Fruit fly (Drosophila melanogaster): ENCODE results near the gene p38c.

Gene p38c

dm6 chr3R:24102387-24102786 lies 47.6 kb downstream of the p38c start:
- TF ChIP-seq CG10209 (GFP tag; optimal IDR thresholded peaks at IDR 0.05) (no peak), so (GFP tag; IDR thresholded peaks at IDR 0.05) (no peak), CG5245 (GFP tag; optimal IDR thresholded peaks at IDR 0.05) (no peak), emc (GFP tag; optimal IDR thresholded peaks at IDR 0.05) (no peak), ab (GFP tag; optimal IDR thresholded peaks at IDR 0.05) (no peak), CG30403 (GFP tag; optimal IDR thresholded peaks at IDR 0.05) (no peak), HLH3B (GFP tag; IDR thresholded peaks at IDR 0.05) (no peak), D (optimal IDR thresholded peaks at IDR 0.05) (no peak), D (GFP tag; optimal IDR thresholded peaks at IDR 0.05) (no peak), bsh (GFP tag; optimal IDR thresholded peaks at IDR 0.05) (no peak), luna (GFP tag; optimal IDR thresholded peaks at IDR 0.05) (no peak), CG8359 (GFP tag; optimal IDR thresholded peaks at IDR 0.05; ENCODE audit: borderline replicate concordance) (no peak), jing (GFP tag; optimal IDR thresholded peaks at IDR 0.05) (no peak), sqz (GFP tag; optimal IDR thresholded peaks at IDR 0.05) (peak; percentile 14), CG3838 (GFP tag; optimal IDR thresholded peaks at IDR 0.05) (no peak), gsb (GFP tag; IDR thresholded peaks at IDR 0.05) (no peak), peb (GFP tag; IDR thresholded peaks at IDR 0.05) (no peak), zen (tag; optimal IDR thresholded peaks at IDR 0.05) (no peak), Deaf1 (tag; optimal IDR thresholded peaks at IDR 0.05) (no peak), CG13424 (tag; optimal IDR thresholded peaks at IDR 0.05) (no peak), CG5180 (GFP tag; optimal IDR thresholded peaks at IDR 0.05) (no peak), CG1602 (GFP tag; optimal IDR thresholded peaks at IDR 0.05) (no peak), CG15011 (GFP tag; optimal IDR thresholded peaks at IDR 0.05) (no peak), trem (tag; optimal IDR thresholded peaks at IDR 0.05) (no peak), Hmx (GFP tag; optimal IDR thresholded peaks at IDR 0.05) (no peak), Oaz (GFP tag; IDR thresholded peaks at IDR 0.05) (no peak), wdn (GFP tag; IDR thresholded peaks at IDR 0.05) (no peak), jumu (GFP tag; optimal IDR thresholded peaks at IDR 0.05) (no peak), exex (tag; optimal IDR thresholded peaks at IDR 0.05) (peak; percentile 11), pzg (GFP tag; optimal IDR thresholded peaks at IDR 0.05) (no peak), inv (GFP tag; IDR thresholded peaks at IDR 0.05; ENCODE audit: partially characterized antibody) (no peak), CG14710 (tag; optimal IDR thresholded peaks at IDR 0.05) (no peak), CG2199 (GFP tag; IDR thresholded peaks at IDR 0.05) (no peak), CG2875 (GFP tag; optimal IDR thresholded peaks at IDR 0.05) (no peak), MTF-1 (GFP tag; optimal IDR thresholded peaks at IDR 0.05; ENCODE audit: borderline replicate concordance) (no peak), CG4328 (GFP tag; optimal IDR thresholded peaks at IDR 0.05) (no peak), CG1233 (GFP tag; optimal IDR thresholded peaks at IDR 0.05) (peak; percentile 23), stwl (tag; optimal IDR thresholded peaks at IDR 0.05) (no peak), bowl (GFP tag; IDR thresholded peaks at IDR 0.05) (no peak), Hr78 (GFP tag; optimal IDR thresholded peaks at IDR 0.05) (no peak), crp (GFP tag; optimal IDR thresholded peaks at IDR 0.05) (no peak), onecut (GFP tag; IDR thresholded peaks at IDR 0.05) (no peak), mam (GFP tag; optimal IDR thresholded peaks at IDR 0.05) (no peak), sens-2 (GFP tag; IDR thresholded peaks at IDR 0.05) (no peak), ap (GFP tag; IDR thresholded peaks at IDR 0.05) (no peak), Sry-β (GFP tag; optimal IDR thresholded peaks at IDR 0.05) (no peak), ac (GFP tag; optimal IDR thresholded peaks at IDR 0.05) (no peak), gce (GFP tag; IDR thresholded peaks at IDR 0.05) (no peak), CrebB (tag; optimal IDR thresholded peaks at IDR 0.05) (no peak), CG3065 (GFP tag; optimal IDR thresholded peaks at IDR 0.05) (no peak), sug (tag; optimal IDR thresholded peaks at IDR 0.05) (peak; percentile 23), CG6765 (GFP tag; optimal IDR thresholded peaks at IDR 0.05) (peak; percentile 41)

Measured in whole organism, embryonic.